Worm (Caenorhabditis elegans) whole organism, late embryonic: ENCODE measurements around the gene rig-6.

Experiments used
- ceh-22 ChIP-seq: sonication (generic microtip); optimal IDR thresholded peaks from 2 replicates; lab custom pipeline; 2017; ENCODE audit warnings: missing biosample characterization, missing genetic modification characterization
- dmd-4 ChIP-seq: sonication (generic microtip); optimal IDR thresholded peaks from 2 replicates; lab custom pipeline; 2016; ENCODE audit warnings: borderline replicate concordance, missing genetic modification characterization, missing compliant biosample characterization
- dve-1 ChIP-seq: sonication (generic microtip); optimal IDR thresholded peaks from 2 replicates; lab custom pipeline; 2017; ENCODE audit warnings: antibody characterized with exemption, mild to moderate bottlenecking, missing genetic modification characterization, missing compliant biosample characterization
- fkh-6 ChIP-seq: sonication (generic microtip); optimal IDR thresholded peaks from 2 replicates; lab custom pipeline; 2016; ENCODE audit warnings: missing genetic modification characterization, missing compliant biosample characterization
- mec-3 ChIP-seq: sonication (generic microtip); optimal IDR thresholded peaks from 2 replicates; lab custom pipeline; 2016; ENCODE audit warnings: borderline replicate concordance, missing genetic modification characterization, missing compliant biosample characterization
- unc-55 ChIP-seq: sonication (generic microtip); optimal IDR thresholded peaks from 2 replicates; lab custom pipeline; 2017; ENCODE audit warnings: missing biosample characterization, missing genetic modification reagents, missing genetic modification characterization

- TF ChIP-seq ceh-22: no peak
- no peak for TF ChIP-seq unc-55 (GFP tag; lab: Kevin White, UChicago)
- no peak for TF ChIP-seq mec-3 (tag; lab: Kevin White, UChicago)
- no peak for TF ChIP-seq fkh-6 (tag; lab: Kevin White, UChicago)
- no peak for TF ChIP-seq dve-1 (tag; lab: Kevin White, UChicago)
- no peak for TF ChIP-seq dmd-4 (tag; lab: Kevin White, UChicago)
Observed at ce11 chrII:4855489-4855888, 43.6 kb upstream of the rig-6 start.
